Fruit fly (Drosophila melanogaster) whole organism: ENCODE data around the gene Targ1.

Experiments
- CG8478 ChIP-seq: fragments of >200 bp; optimal IDR thresholded peaks from 2 replicates; lab custom pipeline; 2018; ENCODE audit warnings: inconsistent platforms
- usp ChIP-seq: fragments of >200 bp; optimal IDR thresholded peaks from 2 replicates; lab custom pipeline; 2017; ENCODE audit warnings: missing biosample characterization, missing genetic modification characterization, mixed read lengths

DNA sequence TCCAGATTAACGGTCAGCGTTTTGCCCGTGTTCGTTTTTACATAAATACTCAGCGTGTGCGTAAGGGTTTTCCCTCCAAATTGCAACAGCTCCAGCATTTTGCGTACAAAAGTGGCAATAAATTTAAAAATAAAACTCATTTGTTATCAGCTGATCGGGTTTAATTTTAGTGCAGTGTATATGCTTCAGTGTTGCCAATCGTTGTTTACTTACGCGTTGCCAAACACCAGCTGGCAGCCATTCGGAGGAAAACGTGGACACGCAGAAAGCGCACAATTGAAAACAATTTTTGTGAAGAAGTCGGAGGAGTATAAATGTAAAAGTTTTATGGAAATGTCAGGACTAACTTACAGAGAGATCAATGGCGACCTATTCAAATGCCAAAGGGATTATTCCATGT, 6.1 kb downstream of the Targ1 start, which contains the start of the genes Targ3 and park:
- TF ChIP-seq usp (GFP tag; lab: Kevin White, UChicago) (no peak), CG8478 (lab: Kevin White, UChicago) (no peak)
